Fruit fly (Drosophila melanogaster): ENCODE results near the gene t-cup.
A peak's percentile ranks its signal among the peaks of the same experiment; 100 is the strongest.

Gene t-cup

dm6 chr2L:12455750-12456149 is 41.4 kb downstream of the t-cup start:
- no peak for TF ChIP-seq CG2120 (GFP tag; optimal IDR thresholded peaks at IDR 0.05)
- TF ChIP-seq CG3847 (GFP tag; IDR thresholded peaks at IDR 0.05), result peak; percentile 17; the same call in 1 of the 2 replicates
- TF ChIP-seq Nf-YB (GFP tag; optimal IDR thresholded peaks at IDR 0.05), result no peak
- no peak for TF ChIP-seq sim (GFP tag; IDR thresholded peaks at IDR 0.05)
- TF ChIP-seq slp2 (GFP tag; optimal IDR thresholded peaks at IDR 0.05), result no peak
- TF ChIP-seq CG1603 (tag; optimal IDR thresholded peaks at IDR 0.05), result no peak
- no peak for TF ChIP-seq fd96Cb (tag; optimal IDR thresholded peaks at IDR 0.05)
- no peak for TF ChIP-seq crp (GFP tag; optimal IDR thresholded peaks at IDR 0.05)
- TF ChIP-seq CG7745 (tag; optimal IDR thresholded peaks at IDR 0.05), result no peak
- TF ChIP-seq NfI (GFP tag; optimal IDR thresholded peaks at IDR 0.05), result no peak
- TF ChIP-seq MESR4 (GFP tag; optimal IDR thresholded peaks at IDR 0.05), result no peak
- peak; percentile 9; the same call in 1 of the 2 replicates for TF ChIP-seq amos (GFP tag; IDR thresholded peaks at IDR 0.05; ENCODE audit: partially characterized antibody)
- TF ChIP-seq CG10366 (GFP tag; IDR thresholded peaks at IDR 0.05), result no peak
- TF ChIP-seq mld (GFP tag; IDR thresholded peaks at IDR 0.05; ENCODE audit: partially characterized antibody), result 0 out of 3 replicates have a peak, but pooled peaks have one; percentile 5
- TF ChIP-seq sob (GFP tag; IDR thresholded peaks at IDR 0.05), result 0 out of 2 replicates have a peak, but pooled peaks have one; percentile 22
- 0 out of 2 replicates have a peak, but pooled peaks have one; percentile 38 for TF ChIP-seq CG32532 (GFP tag; IDR thresholded peaks at IDR 0.05)
- no peak for TF ChIP-seq MTF-1 (GFP tag; optimal IDR thresholded peaks at IDR 0.05; ENCODE audit: borderline replicate concordance)
- TF ChIP-seq CG4424 (GFP tag; optimal IDR thresholded peaks at IDR 0.05), result no peak
- no peak for TF ChIP-seq dimm (GFP tag; IDR thresholded peaks at IDR 0.05)
- no peak for TF ChIP-seq CG7271 (tag; optimal IDR thresholded peaks at IDR 0.05)
- TF ChIP-seq CG13624 (GFP tag; optimal IDR thresholded peaks at IDR 0.05), result no peak
- no peak for TF ChIP-seq CG2889 (GFP tag; IDR thresholded peaks at IDR 0.05)
- no peak for TF ChIP-seq CG6791 (GFP tag; IDR thresholded peaks at IDR 0.05; ENCODE audit: partially characterized antibody)
- peak; percentile 35; the same call in 1 of the 3 replicates for TF ChIP-seq Dbx (GFP tag; IDR thresholded peaks at IDR 0.05)
- no peak for TF ChIP-seq CG14965 (GFP tag; optimal IDR thresholded peaks at IDR 0.05; ENCODE audit: borderline replicate concordance)
- peak; percentile 53; the same call in 1 of the 2 replicates for TF ChIP-seq CG9932 (GFP tag; IDR thresholded peaks at IDR 0.05)
- TF ChIP-seq CG2199 (GFP tag; IDR thresholded peaks at IDR 0.05), result 0 out of 3 replicates have a peak, but pooled peaks have one; percentile 58
- TF ChIP-seq nerfin-2 (GFP tag; IDR thresholded peaks at IDR 0.05; ENCODE audit: partially characterized antibody), result no peak
- no peak for TF ChIP-seq CG10321 (GFP tag; IDR thresholded peaks at IDR 0.05)
- TF ChIP-seq Camta (GFP tag; optimal IDR thresholded peaks at IDR 0.05), result no peak
- no peak for TF ChIP-seq D19B (GFP tag; optimal IDR thresholded peaks at IDR 0.05)
- no peak for TF ChIP-seq al (GFP tag; IDR thresholded peaks at IDR 0.05)
- no peak for TF ChIP-seq CG6689 (GFP tag; IDR thresholded peaks at IDR 0.05)
- no peak for TF ChIP-seq klu (GFP tag; IDR thresholded peaks at IDR 0.05)
- no peak for TF ChIP-seq cg (GFP tag; optimal IDR thresholded peaks at IDR 0.05)
- TF ChIP-seq CG6254 (GFP tag; optimal IDR thresholded peaks at IDR 0.05), result no peak
- TF ChIP-seq Oli (tag; optimal IDR thresholded peaks at IDR 0.05), result no peak
- no peak for TF ChIP-seq CG14441 (GFP tag; IDR thresholded peaks at IDR 0.05)
- 0 out of 2 replicates have a peak, but pooled peaks have one; percentile 33 for TF ChIP-seq NFAT (GFP tag; IDR thresholded peaks at IDR 0.05)
- no peak for TF ChIP-seq Ada2b (GFP tag; IDR thresholded peaks at IDR 0.05)
- TF ChIP-seq Atf6 (GFP tag; IDR thresholded peaks at IDR 0.05), result peak; percentile 24; the same call in 1 of the 2 replicates
- no peak for TF ChIP-seq CG18262 (tag; optimal IDR thresholded peaks at IDR 0.05)
